Fruit fly (Drosophila melanogaster): ENCODE results near the gene CG11247.
A peak's percentile ranks its signal among the peaks of the same experiment; 100 is the strongest.

Gene CG11247

DNA sequence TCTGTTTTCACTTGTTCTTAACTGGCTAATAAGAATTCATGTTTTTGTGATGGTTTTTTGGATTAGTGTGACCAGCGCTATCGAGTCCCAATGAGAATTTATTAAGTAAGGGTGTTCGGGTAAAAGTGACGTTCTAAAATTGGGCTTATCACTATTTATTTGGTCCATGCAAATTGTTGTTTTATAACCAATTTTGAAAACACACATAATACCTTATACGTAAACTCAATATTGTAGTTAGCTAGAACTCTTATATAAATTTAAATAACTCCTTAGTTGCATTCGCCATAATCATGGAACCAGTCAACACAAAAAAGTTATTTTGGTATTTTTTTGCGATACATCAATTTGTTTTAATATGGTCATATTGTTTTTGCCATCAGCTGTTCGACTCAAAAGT lies 48.9 kb downstream of the CG11247 start, which contains the start of the genes Als2 and CG11248 (continued):
- peak; percentile 56 for TF ChIP-seq tx (GFP tag; optimal IDR thresholded peaks at IDR 0.05)
- no peak for TF ChIP-seq CG10543 (GFP tag; optimal IDR thresholded peaks at IDR 0.05)
- peak; percentile 82 for TF ChIP-seq CG15696 (tag; optimal IDR thresholded peaks at IDR 0.05)
- peak; percentile 60 for TF ChIP-seq maf-S (GFP tag; optimal IDR thresholded peaks at IDR 0.05)
- peak; percentile 14; the same call in 1 of the 2 replicates for TF ChIP-seq CG1024 (GFP tag; IDR thresholded peaks at IDR 0.05)
- TF ChIP-seq CG8281 (tag; optimal IDR thresholded peaks at IDR 0.05): peak; percentile 5
- 0 out of 3 replicates have a peak, but pooled peaks have one; percentile 14 for TF ChIP-seq CG2199 (GFP tag; IDR thresholded peaks at IDR 0.05)
- no peak for TF ChIP-seq Med (GFP tag)
- no peak for TF ChIP-seq corto (GFP tag; optimal IDR thresholded peaks at IDR 0.05)
- peak; percentile 65 for TF ChIP-seq YL-1 (GFP tag; optimal IDR thresholded peaks at IDR 0.05)
- peak; percentile 27 for TF ChIP-seq CG6654 (GFP tag; optimal IDR thresholded peaks at IDR 0.05)
- TF ChIP-seq Spps (tag; optimal IDR thresholded peaks at IDR 0.05): peak; percentile 53
- TF ChIP-seq CG4424 (GFP tag; optimal IDR thresholded peaks at IDR 0.05): peak; percentile 70
- TF ChIP-seq Hr3 (GFP tag; optimal IDR thresholded peaks at IDR 0.05): peak; percentile 76
- peak; percentile 86 for TF ChIP-seq CG2712 (tag; optimal IDR thresholded peaks at IDR 0.05)
- TF ChIP-seq slp2 (GFP tag; optimal IDR thresholded peaks at IDR 0.05): peak; percentile 64
- peak; percentile 62 for TF ChIP-seq CG12942 (GFP tag; optimal IDR thresholded peaks at IDR 0.05)
- TF ChIP-seq prd (optimal IDR thresholded peaks at IDR 0.05): no peak
- TF ChIP-seq prd (GFP tag; IDR thresholded peaks at IDR 0.05): peak; percentile 84
- peak; percentile 61; the same call in 1 of the 2 replicates for TF ChIP-seq CG6272 (GFP tag; IDR thresholded peaks at IDR 0.05)
- TF ChIP-seq CG15011 (GFP tag; optimal IDR thresholded peaks at IDR 0.05): no peak
- TF ChIP-seq kah (GFP tag; optimal IDR thresholded peaks at IDR 0.05): no peak
- peak; percentile 66 for TF ChIP-seq CG7786 (GFP tag; optimal IDR thresholded peaks at IDR 0.05)
- TF ChIP-seq dati (GFP tag; IDR thresholded peaks at IDR 0.05): no peak
- TF ChIP-seq Awh (GFP tag; IDR thresholded peaks at IDR 0.05): 0 out of 2 replicates have a peak, but pooled peaks have one; percentile 18
- peak; percentile 66 for TF ChIP-seq tgo (GFP tag; IDR thresholded peaks at IDR 0.05)
- TF ChIP-seq Dad (GFP tag; optimal IDR thresholded peaks at IDR 0.05): peak; percentile 36
- TF ChIP-seq CoRest (tag; optimal IDR thresholded peaks at IDR 0.05): peak; percentile 87
- peak; percentile 78 for TF ChIP-seq ssp (GFP tag; IDR thresholded peaks at IDR 0.05)
- TF ChIP-seq ttk (GFP tag; IDR thresholded peaks at IDR 0.05): peak; percentile 37; the same call in 1 of the 2 replicates
